Worm (Caenorhabditis elegans): ENCODE data around the gene F08G2.5.

ce11 chrII:13860900-13861299, 27.5 kb upstream of the F08G2.5 start:
- no peak for TF ChIP-seq lin-13 (GFP tag; optimal IDR thresholded peaks at IDR 0.05)
- TF ChIP-seq unc-55 (GFP tag; optimal IDR thresholded peaks at IDR 0.05): no peak
- TF ChIP-seq ztf-1 (GFP tag; conservative IDR thresholded peaks at IDR 0.05): no peak

All from whole organism, L2 larva.